Worm (Caenorhabditis elegans): Measurements from ENCODE around the gene sdz-16.

DNA sequence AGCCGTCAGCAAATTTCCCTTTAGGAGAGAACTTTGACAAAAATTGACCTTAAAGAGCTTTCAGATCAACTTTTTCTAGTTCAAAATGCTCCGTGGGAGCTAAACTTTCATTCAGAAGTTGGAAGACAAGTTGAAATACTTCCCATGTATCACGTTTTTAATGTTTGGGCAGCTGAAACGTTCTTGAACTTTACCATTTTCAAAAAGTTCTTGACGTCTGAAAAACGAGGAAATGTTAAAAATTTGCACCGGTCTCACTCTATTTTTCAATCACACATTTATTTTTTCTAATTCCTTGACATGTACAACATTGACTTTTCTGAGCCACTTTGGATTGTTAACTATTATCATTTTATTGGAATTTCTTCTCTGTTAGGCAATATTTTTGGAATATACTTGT is 25.0 kb downstream of the sdz-16 start, which contains the start of gene sri-70:
- TF ChIP-seq him-1 (tag; optimal IDR thresholded peaks at IDR 0.05) = no peak
- no peak for TF ChIP-seq dao-5 (tag; optimal IDR thresholded peaks at IDR 0.05)
- TF ChIP-seq W03F9.2 (tag; optimal IDR thresholded peaks at IDR 0.05) = no peak
